Worm (Caenorhabditis elegans): ENCODE data around the gene ZK813.7.

ce11 chrX:3403195-3403594 is 41.4 kb upstream of the ZK813.7 start, which contains the start of gene vit-5:
- TF ChIP-seq F13C5.2 (tag; optimal IDR thresholded peaks at IDR 0.05) (no peak), hnd-1 (tag; optimal IDR thresholded peaks at IDR 0.05) (no peak)

Measured in whole organism, early embryonic.